Worm (Caenorhabditis elegans): ENCODE data around the gene fbxb-59.

fbxb-59 gene

DNA sequence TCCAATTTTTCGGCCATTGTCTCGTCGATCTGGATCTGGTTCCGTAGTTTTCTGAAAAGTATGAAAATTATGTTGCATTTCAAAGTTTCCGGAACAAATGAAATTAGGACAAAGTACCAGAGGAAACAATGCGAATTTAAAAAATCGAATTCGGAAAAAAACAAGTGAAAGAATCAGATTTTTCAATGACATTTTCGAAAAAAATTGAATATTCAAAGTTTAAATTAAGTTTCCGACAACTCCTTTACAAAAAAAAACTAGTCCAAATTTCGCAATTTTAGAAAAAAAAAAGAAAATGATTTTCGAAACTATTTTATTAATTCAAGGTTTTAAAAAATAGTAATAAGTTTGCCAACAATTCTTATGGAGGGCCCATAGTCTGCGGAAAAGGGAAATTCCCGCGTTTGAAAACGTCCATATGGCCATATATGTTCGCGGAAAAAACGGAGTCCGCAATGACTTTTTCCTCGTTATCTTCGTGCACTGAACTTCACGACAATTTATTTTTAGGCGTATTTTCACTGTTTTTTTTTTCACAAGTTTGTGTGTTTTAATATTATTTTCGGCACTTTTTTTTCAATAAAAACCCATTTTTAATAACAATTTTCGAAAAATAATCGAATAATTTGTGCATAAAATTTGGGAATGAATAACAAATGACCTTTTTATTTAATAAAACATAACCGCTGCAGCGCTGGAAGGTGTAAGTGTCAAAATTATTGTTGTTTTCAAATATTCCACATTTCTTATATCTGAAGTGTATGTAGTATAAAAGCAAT lies 13.7 kb downstream of the fbxb-59 start, which contains the start of the genes fbxa-115 and Y113G7B.27:
Gene fbxa-115 (minus strand): TSS at position 51 of the 779 bp plus-strand sequence.
Gene Y113G7B.27 (plus strand): TSS at position 729 of the 779 bp plus-strand sequence.
- no peak for TF ChIP-seq klf-2 (GFP tag; conservative IDR thresholded peaks at IDR 0.05)
- TF ChIP-seq ref-1 (GFP tag; conservative IDR thresholded peaks at IDR 0.05) = no peak
- no peak for TF ChIP-seq med-1 (GFP tag; optimal IDR thresholded peaks at IDR 0.05; ENCODE audit: insufficient read depth)
- TF ChIP-seq ztf-29 (GFP tag; IDR thresholded peaks at IDR 0.05) = no peak
- TF ChIP-seq cog-1 (tag; optimal IDR thresholded peaks at IDR 0.05) = no peak
- no peak for TF ChIP-seq T22C8.4 (GFP tag; IDR thresholded peaks at IDR 0.05)
- no peak for TF ChIP-seq tab-1 (GFP tag; IDR thresholded peaks at IDR 0.05)
- no peak for TF ChIP-seq ztf-23 (GFP tag; IDR thresholded peaks at IDR 0.05)
- no peak for TF ChIP-seq flt-1 (GFP tag; IDR thresholded peaks at IDR 0.05)

DNA sequence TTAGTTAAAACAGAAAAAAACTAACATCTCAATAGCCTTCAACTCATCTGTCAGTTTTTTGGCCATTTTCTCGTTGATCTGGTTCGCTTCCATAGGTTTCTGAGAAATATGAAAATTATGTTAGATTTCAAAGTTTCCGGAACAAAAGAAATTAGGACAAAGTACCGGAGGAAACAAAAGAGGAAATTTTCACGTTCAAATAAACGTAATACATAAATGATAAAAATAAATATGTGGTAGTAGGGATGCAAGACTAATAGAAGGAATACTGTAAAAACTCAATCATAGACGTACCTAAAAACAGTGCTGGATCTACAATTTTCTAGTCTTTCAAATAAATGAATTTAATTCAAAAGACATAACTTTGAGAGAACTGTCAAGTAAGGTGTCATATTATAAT lies 17.2 kb downstream of the fbxb-59 start, which contains the start of gene fbxa-116:
Gene fbxa-116 (minus strand): TSS at position 101 of the 400 bp plus-strand sequence.
- TF ChIP-seq tab-1 (GFP tag; IDR thresholded peaks at IDR 0.05) (no peak), ref-1 (GFP tag; conservative IDR thresholded peaks at IDR 0.05) (no peak), ztf-23 (GFP tag; IDR thresholded peaks at IDR 0.05) (no peak), ztf-29 (GFP tag; IDR thresholded peaks at IDR 0.05) (no peak), med-1 (GFP tag; optimal IDR thresholded peaks at IDR 0.05; ENCODE audit: insufficient read depth) (no peak), cog-1 (tag; optimal IDR thresholded peaks at IDR 0.05) (no peak), T22C8.4 (GFP tag; IDR thresholded peaks at IDR 0.05) (no peak), flt-1 (GFP tag; IDR thresholded peaks at IDR 0.05) (no peak), klf-2 (GFP tag; conservative IDR thresholded peaks at IDR 0.05) (no peak)

DNA sequence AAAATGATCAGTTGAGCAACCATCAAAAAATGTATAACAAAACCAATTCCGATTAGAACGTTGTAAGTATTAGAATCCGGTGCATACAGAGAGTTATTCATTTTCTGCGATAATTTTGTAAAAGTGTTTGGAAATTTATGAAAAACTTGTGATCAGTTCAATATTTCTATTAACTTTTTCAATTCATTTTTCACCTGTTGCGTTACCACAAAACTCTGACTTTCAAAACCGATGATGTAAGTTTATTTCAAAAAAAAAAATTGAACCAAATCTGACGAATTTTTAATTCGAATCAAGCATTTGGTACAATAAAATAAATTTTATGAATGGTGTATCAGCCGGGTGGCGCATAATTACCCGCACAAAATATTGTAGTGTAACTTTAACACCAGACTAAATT lies 19.4 kb downstream of the fbxb-59 start, which contains the start of gene srz-16:
Gene srz-16 (minus strand): TSS at position 101 of the 400 bp plus-strand sequence.
- no peak for TF ChIP-seq ztf-29 (GFP tag; IDR thresholded peaks at IDR 0.05)
- TF ChIP-seq tab-1 (GFP tag; IDR thresholded peaks at IDR 0.05) = no peak
- no peak for TF ChIP-seq T22C8.4 (GFP tag; IDR thresholded peaks at IDR 0.05)

DNA sequence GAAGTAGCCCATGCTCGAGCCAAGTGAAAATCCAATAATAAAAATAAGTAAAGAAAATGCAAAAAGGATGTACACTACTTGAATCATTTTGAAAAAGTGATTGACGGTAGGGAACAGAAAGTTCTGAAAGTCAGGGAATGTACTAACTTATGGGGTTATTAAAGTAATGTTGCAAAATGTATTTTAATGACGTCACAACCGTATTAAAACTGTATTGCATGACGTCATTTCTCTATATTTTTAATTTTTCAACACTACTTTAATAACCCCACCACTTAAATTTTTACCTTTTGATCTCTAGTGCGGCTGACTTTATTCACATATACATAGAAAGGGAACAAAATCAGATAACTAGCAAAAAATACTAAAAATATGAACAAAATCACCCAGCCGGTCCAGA lies 23.7 kb downstream of the fbxb-59 start:
- TF ChIP-seq med-1 (GFP tag; optimal IDR thresholded peaks at IDR 0.05; ENCODE audit: insufficient read depth) (no peak), flt-1 (GFP tag; IDR thresholded peaks at IDR 0.05) (no peak), klf-2 (GFP tag; conservative IDR thresholded peaks at IDR 0.05) (no peak), ztf-29 (GFP tag; IDR thresholded peaks at IDR 0.05) (no peak), ztf-23 (GFP tag; IDR thresholded peaks at IDR 0.05) (no peak), T22C8.4 (GFP tag; IDR thresholded peaks at IDR 0.05) (no peak), tab-1 (GFP tag; IDR thresholded peaks at IDR 0.05) (no peak)

DNA sequence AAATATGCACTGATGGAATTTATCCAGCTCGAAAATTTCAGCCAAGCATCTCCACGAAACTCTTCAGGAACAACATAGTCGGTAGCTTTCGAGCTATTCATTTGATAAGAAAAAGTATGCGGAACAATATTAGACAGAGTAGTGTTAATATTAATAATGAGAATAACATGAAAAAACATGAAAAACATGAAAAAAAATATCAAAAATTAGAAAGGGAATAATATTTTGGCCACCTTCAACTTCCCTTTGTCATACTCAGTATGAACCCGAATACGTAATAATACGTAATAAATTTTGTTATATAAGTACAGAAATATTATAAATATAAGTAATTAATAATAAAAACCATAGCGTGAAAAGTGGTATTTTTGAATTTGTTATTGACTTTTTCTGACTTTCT lies 34.0 kb downstream of the fbxb-59 start, which contains the start of gene srw-39:
Gene srw-39 (minus strand): TSS at position 101 of the 400 bp plus-strand sequence.
- no peak for TF ChIP-seq cog-1 (tag; optimal IDR thresholded peaks at IDR 0.05)
- TF ChIP-seq klf-2 (GFP tag; conservative IDR thresholded peaks at IDR 0.05) = no peak
- no peak for TF ChIP-seq tab-1 (GFP tag; IDR thresholded peaks at IDR 0.05)
- TF ChIP-seq ztf-29 (GFP tag; IDR thresholded peaks at IDR 0.05) = no peak
- no peak for TF ChIP-seq ref-1 (GFP tag; conservative IDR thresholded peaks at IDR 0.05)
- TF ChIP-seq ztf-23 (GFP tag; IDR thresholded peaks at IDR 0.05) = no peak
- no peak for TF ChIP-seq T22C8.4 (GFP tag; IDR thresholded peaks at IDR 0.05)
- no peak for TF ChIP-seq flt-1 (GFP tag; IDR thresholded peaks at IDR 0.05)
- TF ChIP-seq med-1 (GFP tag; optimal IDR thresholded peaks at IDR 0.05; ENCODE audit: insufficient read depth) = no peak

DNA sequence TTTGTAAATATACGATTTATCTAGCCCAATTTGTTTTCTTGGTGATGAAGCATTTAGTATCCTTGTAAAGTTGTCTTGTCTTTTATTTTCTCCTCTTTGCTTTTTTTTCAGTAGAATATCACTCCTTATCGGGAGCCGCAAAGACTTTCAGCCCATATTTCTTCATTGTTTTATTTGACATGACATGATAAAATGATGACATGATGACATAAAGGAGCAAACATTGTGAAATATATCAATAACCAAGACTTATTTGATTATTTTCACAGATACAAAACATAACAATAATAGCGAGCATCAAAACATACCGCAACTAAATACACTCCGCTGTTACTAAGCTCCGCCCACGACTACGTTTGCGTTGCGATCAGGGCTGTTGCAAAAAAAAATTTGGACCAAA lies 40.2 kb downstream of the fbxb-59 start:
- TF ChIP-seq ztf-29 (GFP tag; IDR thresholded peaks at IDR 0.05) (no peak), flt-1 (GFP tag; IDR thresholded peaks at IDR 0.05) (no peak), ztf-23 (GFP tag; IDR thresholded peaks at IDR 0.05) (no peak)

DNA sequence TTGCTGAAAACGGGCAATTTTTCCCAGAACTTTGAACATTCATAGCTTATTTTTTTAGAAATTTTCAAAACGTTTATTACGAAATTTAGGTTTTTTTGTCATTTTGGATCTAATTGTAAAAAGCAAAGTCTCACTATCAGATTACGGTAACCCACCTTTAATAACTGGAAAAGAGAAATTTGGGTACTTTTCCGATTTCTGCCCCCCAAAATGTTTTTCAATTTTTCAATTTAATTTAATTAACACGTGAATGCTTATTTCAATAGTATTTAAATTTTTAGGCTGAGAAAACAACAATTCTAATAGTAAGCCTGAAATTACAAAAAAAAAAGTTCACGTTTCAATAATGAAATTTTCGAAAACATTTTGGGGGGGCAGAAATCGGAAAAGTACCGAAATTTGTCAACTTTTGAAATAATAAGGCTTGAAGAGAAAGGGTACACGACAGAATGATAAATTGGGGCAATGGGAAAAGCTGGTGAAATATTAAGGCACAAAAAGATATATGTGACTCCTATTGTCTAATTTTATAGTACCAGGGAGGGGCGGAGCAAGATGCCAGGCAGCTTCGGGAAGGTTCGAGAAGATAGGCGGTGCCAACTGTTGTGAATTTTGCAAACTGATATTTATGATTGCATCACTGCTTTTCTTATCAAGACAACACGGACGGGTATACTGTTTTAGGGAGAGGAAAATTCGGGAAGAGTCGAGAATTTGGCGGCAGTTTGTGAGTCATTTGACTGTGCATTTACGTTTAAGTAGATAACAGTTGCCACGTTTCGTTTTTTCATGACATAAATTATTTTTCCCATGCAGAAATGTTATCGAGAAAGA lies 41.7 kb downstream of the fbxb-59 start, which contains the start of gene F19B2.5:
Gene F19B2.5 (minus strand): TSS at position 107 of the 834 bp plus-strand sequence.
- TF ChIP-seq flt-1 (GFP tag; IDR thresholded peaks at IDR 0.05) (no peak), med-1 (GFP tag; optimal IDR thresholded peaks at IDR 0.05; ENCODE audit: insufficient read depth) (no peak), ref-1 (GFP tag; conservative IDR thresholded peaks at IDR 0.05) (no peak), tab-1 (GFP tag; IDR thresholded peaks at IDR 0.05) (no peak), ztf-23 (GFP tag; IDR thresholded peaks at IDR 0.05) (no peak), ztf-29 (GFP tag; IDR thresholded peaks at IDR 0.05) (no peak), klf-2 (GFP tag; conservative IDR thresholded peaks at IDR 0.05) (no peak), cog-1 (tag; optimal IDR thresholded peaks at IDR 0.05) (no peak), T22C8.4 (GFP tag; IDR thresholded peaks at IDR 0.05) (no peak)

DNA sequence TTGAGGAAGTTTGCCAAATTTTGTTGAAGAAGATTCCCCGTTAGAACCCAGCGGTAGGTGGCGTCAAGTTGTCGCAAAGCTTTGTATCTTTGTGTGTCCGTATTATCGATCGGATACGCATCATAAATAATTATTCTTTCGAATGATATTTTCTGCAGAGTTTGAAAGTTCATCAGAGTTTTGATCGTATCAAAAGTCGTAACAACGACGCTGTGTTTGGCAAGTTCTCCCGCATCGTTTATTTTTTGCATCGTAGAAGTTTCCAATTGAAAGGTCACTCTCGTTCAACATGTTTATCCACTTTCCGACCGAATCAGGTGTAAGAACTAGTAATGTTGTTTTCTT lies 42.9 kb downstream of the fbxb-59 start:
- TF ChIP-seq ztf-23 (GFP tag; IDR thresholded peaks at IDR 0.05) (no peak), T22C8.4 (GFP tag; IDR thresholded peaks at IDR 0.05) (no peak), tab-1 (GFP tag; IDR thresholded peaks at IDR 0.05) (no peak), flt-1 (GFP tag; IDR thresholded peaks at IDR 0.05) (no peak), cog-1 (tag; optimal IDR thresholded peaks at IDR 0.05) (no peak), ztf-29 (GFP tag; IDR thresholded peaks at IDR 0.05) (no peak), klf-2 (GFP tag; conservative IDR thresholded peaks at IDR 0.05) (no peak), ref-1 (GFP tag; conservative IDR thresholded peaks at IDR 0.05) (no peak), med-1 (GFP tag; optimal IDR thresholded peaks at IDR 0.05; ENCODE audit: insufficient read depth) (no peak)
